Worm (Caenorhabditis elegans): ENCODE results near the gene Y62H9A.15.

- no peak for TF ChIP-seq ama-1 (optimal IDR thresholded peaks at IDR 0.05)
- TF ChIP-seq tbx-37 (GFP tag; conservative IDR thresholded peaks at IDR 0.05), result no peak
- TF ChIP-seq hmbx-1 (tag; optimal IDR thresholded peaks at IDR 0.05), result no peak
- TF ChIP-seq ceh-36 (tag; optimal IDR thresholded peaks at IDR 0.05), result no peak
- TF ChIP-seq aly-1 (tag; optimal IDR thresholded peaks at IDR 0.05), result no peak
- no peak for TF ChIP-seq tra-4 (tag; optimal IDR thresholded peaks at IDR 0.05)
- no peak for TF ChIP-seq B0310.2 (tag; optimal IDR thresholded peaks at IDR 0.05)
Measured at ce11 chrX:11908226-11908625, 1.7 kb downstream of the Y62H9A.15 start.
